Worm (Caenorhabditis elegans): ENCODE data around the gene adt-3.

Gene adt-3

ce11 chrX:3932694-3933093 lies 1.2 kb downstream of the adt-3 start:
- TF ChIP-seq tbx-8 (GFP tag; optimal IDR thresholded peaks at IDR 0.05) (no peak), ceh-43 (GFP tag; optimal IDR thresholded peaks at IDR 0.05) (no peak), ztf-11 (tag; optimal IDR thresholded peaks at IDR 0.05) (no peak), drap-1 (GFP tag; optimal IDR thresholded peaks at IDR 0.05) (no peak), unc-62 (GFP tag; optimal IDR thresholded peaks at IDR 0.05) (no peak), unc-120 (tag; optimal IDR thresholded peaks at IDR 0.05; ENCODE audit: poor library complexity, severe bottlenecking) (no peak), bed-3 (GFP tag; optimal IDR thresholded peaks at IDR 0.05) (no peak), blmp-1 (tag; optimal IDR thresholded peaks at IDR 0.05) (no peak)

ce11 chrX:3937483-3937882 lies 6.0 kb downstream of the adt-3 start:
- TF ChIP-seq drap-1 (GFP tag; optimal IDR thresholded peaks at IDR 0.05) (no peak), M03D4.4 (tag; optimal IDR thresholded peaks at IDR 0.05) (no peak), ceh-39 (tag; optimal IDR thresholded peaks at IDR 0.05) (no peak), nhr-237 (tag; optimal IDR thresholded peaks at IDR 0.05) (no peak), cnd-1 (tag; optimal IDR thresholded peaks at IDR 0.05) (no peak)

- TF ChIP-seq ceh-43 (GFP tag; optimal IDR thresholded peaks at IDR 0.05) (no peak), mep-1 (tag; optimal IDR thresholded peaks at IDR 0.05) (no peak), sem-2 (GFP tag; optimal IDR thresholded peaks at IDR 0.05) (no peak)
Measured at ce11 chrX:3937884-3938283, 6.4 kb downstream of the adt-3 start.

- TF ChIP-seq mep-1 (tag; optimal IDR thresholded peaks at IDR 0.05) (no peak), sptf-1 (tag; optimal IDR thresholded peaks at IDR 0.05) (no peak), drap-1 (GFP tag; optimal IDR thresholded peaks at IDR 0.05) (no peak), tbx-8 (GFP tag; optimal IDR thresholded peaks at IDR 0.05) (no peak), lin-13 (tag; optimal IDR thresholded peaks at IDR 0.05) (no peak), blmp-1 (tag; optimal IDR thresholded peaks at IDR 0.05) (no peak), unc-120 (tag; optimal IDR thresholded peaks at IDR 0.05; ENCODE audit: poor library complexity, severe bottlenecking) (no peak), ham-2 (GFP tag; optimal IDR thresholded peaks at IDR 0.05) (no peak), lin-32 (GFP tag; optimal IDR thresholded peaks at IDR 0.05) (no peak), sem-2 (GFP tag; optimal IDR thresholded peaks at IDR 0.05) (no peak)
Measured at ce11 chrX:3938950-3939349, 7.5 kb downstream of the adt-3 start, which contains the start of gene T19D2.3. TSS of gene T19D2.3 (plus strand) at chrX:3939250.

- TF ChIP-seq ceh-43 (GFP tag; optimal IDR thresholded peaks at IDR 0.05) (no peak), snpc-4 (tag; optimal IDR thresholded peaks at IDR 0.05) (no peak), unc-120 (tag; optimal IDR thresholded peaks at IDR 0.05; ENCODE audit: poor library complexity, severe bottlenecking) (no peak), lin-13 (tag; optimal IDR thresholded peaks at IDR 0.05) (no peak), bed-3 (GFP tag; optimal IDR thresholded peaks at IDR 0.05) (no peak), nhr-28 (tag; optimal IDR thresholded peaks at IDR 0.05) (no peak), unc-62 (GFP tag; optimal IDR thresholded peaks at IDR 0.05) (no peak)
Measured at ce11 chrX:3942267-3942666, 10.8 kb downstream of the adt-3 start, which contains the start of gene T19D2.13. TSS of gene T19D2.13 (minus strand) at chrX:3942367.

- no peak for TF ChIP-seq M03D4.4 (tag; optimal IDR thresholded peaks at IDR 0.05)
- TF ChIP-seq nhr-76 (tag; optimal IDR thresholded peaks at IDR 0.05) = no peak
- TF ChIP-seq nhr-28 (tag; optimal IDR thresholded peaks at IDR 0.05) = no peak
- TF ChIP-seq cnd-1 (tag; optimal IDR thresholded peaks at IDR 0.05) = no peak
Measured at ce11 chrX:3943213-3943612, 11.8 kb downstream of the adt-3 start, which contains the start of gene ptp-4A2. TSS of gene ptp-4A2 (minus strand) at chrX:3943313.

- TF ChIP-seq unc-120 (tag; optimal IDR thresholded peaks at IDR 0.05; ENCODE audit: poor library complexity, severe bottlenecking) (no peak), ceh-43 (GFP tag; optimal IDR thresholded peaks at IDR 0.05) (no peak), hlh-1 (tag; optimal IDR thresholded peaks at IDR 0.05) (no peak), ceh-83 (GFP tag; optimal IDR thresholded peaks at IDR 0.05) (no peak), ham-2 (GFP tag; optimal IDR thresholded peaks at IDR 0.05) (no peak), lin-32 (GFP tag; optimal IDR thresholded peaks at IDR 0.05) (no peak), sem-2 (GFP tag; optimal IDR thresholded peaks at IDR 0.05) (no peak), ces-1 (GFP tag; optimal IDR thresholded peaks at IDR 0.05) (no peak), nhr-28 (tag; optimal IDR thresholded peaks at IDR 0.05) (no peak), tbx-8 (GFP tag; optimal IDR thresholded peaks at IDR 0.05) (no peak), lin-13 (tag; optimal IDR thresholded peaks at IDR 0.05) (no peak), ceh-39 (tag; optimal IDR thresholded peaks at IDR 0.05) (no peak), unc-39 (tag; optimal IDR thresholded peaks at IDR 0.05) (no peak)
Measured at ce11 chrX:3944073-3944472, 12.6 kb downstream of the adt-3 start.

Data from whole organism, mixed stage, embryonic.